Worm (Caenorhabditis elegans): ENCODE measurements around the gene sre-2.

DNA sequence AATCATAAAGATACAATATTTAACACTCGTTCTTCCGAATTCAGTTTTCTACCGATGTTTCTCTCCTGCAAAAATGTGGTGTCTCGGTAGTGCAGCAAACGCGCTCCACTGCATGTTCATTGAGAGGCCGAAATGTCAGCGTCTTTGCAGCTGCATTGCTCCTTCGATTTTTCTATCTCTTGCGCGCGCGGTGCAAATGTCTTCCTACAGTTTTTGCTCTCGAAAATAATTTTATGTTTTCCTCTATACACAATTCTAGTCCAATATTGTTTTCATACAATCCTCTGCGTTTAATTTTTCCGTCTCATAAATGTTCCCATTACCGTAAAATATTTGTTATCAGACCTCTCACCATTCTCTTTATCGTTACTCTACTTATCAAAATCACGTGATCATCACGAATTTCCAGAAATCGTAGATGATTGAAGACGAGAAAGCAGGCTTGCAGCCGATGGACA lies 39.6 kb downstream of the sre-2 start, which contains the start of gene ufd-2:
- TF ChIP-seq tra-4 (tag; optimal IDR thresholded peaks at IDR 0.05) (no peak), pes-1 (GFP tag; IDR thresholded peaks at IDR 0.05) (no peak), hnd-1 (tag; optimal IDR thresholded peaks at IDR 0.05) (no peak), ama-1 (optimal IDR thresholded peaks at IDR 0.05) (no peak), aly-1 (tag; optimal IDR thresholded peaks at IDR 0.05) (no peak), flt-1 (GFP tag; IDR thresholded peaks at IDR 0.05) (no peak)
